Worm (Caenorhabditis elegans) whole organism, L4 larva: ENCODE measurements around the gene F35D2.3.

Experiments
- F10B5.3 ChIP-seq: sonication (generic microtip); optimal IDR thresholded peaks from 2 replicates; lab custom pipeline; 2016; ENCODE audit warnings: mild to moderate bottlenecking, missing genetic modification characterization, missing compliant biosample characterization
- F26F4.8 ChIP-seq: fragments of 200-800 bp; sonication (Bioruptor generic); conservative IDR thresholded peaks from 2 replicates; pipeline ENCODE4 v1.3.6; 2022; ENCODE audit warnings: missing genetic modification characterization, missing compliant biosample characterization
- R02D3.7 ChIP-seq: fragments of 150-350 bp; sonication (generic microtip); optimal IDR thresholded peaks from 3 replicates; lab custom pipeline; 2014; ENCODE audit warnings: missing biosample characterization, missing genetic modification characterization
- T20F7.1 ChIP-seq: fragments of 200-800 bp; sonication (Bioruptor generic); optimal IDR thresholded peaks from 2 replicates; lab custom pipeline; 2018; ENCODE audit warnings: mild to moderate bottlenecking, missing genetic modification characterization, missing compliant biosample characterization
- ZK546.5 ChIP-seq, 2 experiments: sonication (generic microtip); optimal IDR thresholded peaks; 2 replicates each; lab custom pipeline; 2017; ENCODE audit warnings: missing biosample characterization in 2 of 2, missing genetic modification characterization in 2 of 2
- ama-1 ChIP-seq: fragments of 150-350 bp; optimal IDR thresholded peaks from 2 replicates; lab custom pipeline; 2014; ENCODE audit warnings: inconsistent platforms, mixed read lengths
- attf-4 ChIP-seq: sonication (generic microtip); optimal IDR thresholded peaks from 3 replicates; lab custom pipeline; 2017; ENCODE audit warnings: missing biosample characterization, missing genetic modification characterization
- ceh-20 ChIP-seq: fragments of 200-800 bp; sonication (Bioruptor generic); IDR thresholded peaks from 2 replicates; pipeline ENCODE4 v1.3.6; 2022; ENCODE audit warnings: missing genetic modification reagents, missing genetic modification characterization, missing compliant biosample characterization
- ceh-32 ChIP-seq: sonication (generic microtip); optimal IDR thresholded peaks from 2 replicates; lab custom pipeline; 2016; ENCODE audit warnings: mild to moderate bottlenecking, missing genetic modification characterization, missing compliant biosample characterization; ENCODE audit not compliant: poor library complexity
- ceh-44 ChIP-seq: fragments of 200-800 bp; sonication (Bioruptor generic); IDR thresholded peaks from 2 replicates; pipeline ENCODE4 v1.3.6; 2022; ENCODE audit warnings: missing genetic modification reagents, missing genetic modification characterization, missing compliant biosample characterization
- cey-2 ChIP-seq: sonication (generic microtip); optimal IDR thresholded peaks from 3 replicates; lab custom pipeline; 2017; ENCODE audit warnings: missing genetic modification characterization, mild to moderate bottlenecking, missing compliant biosample characterization, antibody characterized with exemption, borderline replicate concordance; ENCODE audit not compliant: insufficient read depth
- ctbp-1 ChIP-seq: fragments of 200-800 bp; sonication (Bioruptor generic); IDR thresholded peaks from 2 replicates; pipeline ENCODE4 v1.3.6; 2022; ENCODE audit warnings: missing genetic modification reagents, missing genetic modification characterization, missing compliant biosample characterization
- daf-16 ChIP-seq, 3 experiments: sonication (generic microtip); optimal IDR thresholded peaks; 2 replicates each; lab custom pipeline; 2016 to 2017; ENCODE audit warnings: missing genetic modification characterization in 3 of 3, missing genetic modification reagents in 3 of 3, mild to moderate bottlenecking in 2 of 3, missing compliant biosample characterization in 2 of 3, missing biosample characterization in 1 of 3, moderate library complexity in 1 of 3
- daf-8 ChIP-seq: fragments of 200-800 bp; sonication (Bioruptor generic); IDR thresholded peaks from 2 replicates; pipeline ENCODE4 v1.3.6; 2022; ENCODE audit warnings: missing genetic modification characterization, missing compliant biosample characterization
- dpl-1 ChIP-seq: fragments of 150-350 bp; optimal IDR thresholded peaks from 2 replicates; lab custom pipeline; 2014; ENCODE audit warnings: missing biosample characterization, missing genetic modification reagents, missing genetic modification characterization
- dve-1 ChIP-seq: sonication (generic microtip); optimal IDR thresholded peaks from 2 replicates; lab custom pipeline; 2017; ENCODE audit warnings: antibody characterized with exemption, mild to moderate bottlenecking, missing genetic modification characterization, missing compliant biosample characterization; ENCODE audit not compliant: insufficient read depth
- hif-1 ChIP-seq, 2 experiments: sonication (generic microtip); optimal IDR thresholded peaks; 2 replicates each; lab custom pipeline; 2016 to 2017; ENCODE audit warnings: missing compliant biosample characterization in 2 of 2, missing genetic modification characterization in 2 of 2, missing genetic modification reagents in 2 of 2, missing genotype in 2 of 2, mild to moderate bottlenecking in 1 of 2
- hlh-11 ChIP-seq: fragments of 200-800 bp; sonication (Bioruptor generic); optimal IDR thresholded peaks from 2 replicates; lab custom pipeline; 2018; ENCODE audit warnings: mild to moderate bottlenecking, missing genetic modification characterization, missing compliant biosample characterization
- hlh-30 ChIP-seq: sonication (generic microtip); optimal IDR thresholded peaks from 2 replicates; lab custom pipeline; 2017; ENCODE audit warnings: antibody characterized with exemption, mild to moderate bottlenecking, missing genetic modification characterization, missing compliant biosample characterization; ENCODE audit not compliant: insufficient read depth
- lin-15B ChIP-seq: fragments of 150-350 bp; sonication (generic microtip); optimal IDR thresholded peaks from 3 replicates; lab custom pipeline; 2014; ENCODE audit warnings: missing biosample characterization, missing genetic modification characterization
- lin-38 ChIP-seq: fragments of 200-800 bp; sonication (Bioruptor generic); IDR thresholded peaks from 2 replicates; pipeline ENCODE4 v1.3.6; 2022; ENCODE audit warnings: missing genetic modification reagents, missing genetic modification characterization, missing compliant biosample characterization
- lsy-2 ChIP-seq, 2 experiments: fragments of 150-350 bp in 1 of 2; sonication (generic microtip) in 1 of 2; optimal IDR thresholded peaks; 2 replicates each; lab custom pipeline; 2014 to 2017; ENCODE audit warnings: missing biosample characterization in 2 of 2, missing genetic modification characterization in 2 of 2
- madf-9 ChIP-seq: fragments of 200-800 bp; sonication (Bioruptor generic); conservative IDR thresholded peaks from 2 replicates; pipeline ENCODE4 v1.3.6; 2022; ENCODE audit warnings: missing genetic modification reagents, missing genetic modification characterization, missing compliant biosample characterization
- mep-1 ChIP-seq: fragments of 150-350 bp; sonication (generic microtip); optimal IDR thresholded peaks from 3 replicates; lab custom pipeline; 2014; ENCODE audit warnings: missing biosample characterization, missing genetic modification characterization
- mes-2 ChIP-seq: sonication (generic microtip); optimal IDR thresholded peaks from 2 replicates; lab custom pipeline; 2016; ENCODE audit warnings: missing genotype, mild to moderate bottlenecking, missing genetic modification characterization, missing compliant biosample characterization; ENCODE audit not compliant: poor library complexity, severe bottlenecking
- mxl-3 ChIP-seq: fragments of 200-800 bp; sonication (Bioruptor generic); optimal IDR thresholded peaks from 2 replicates; lab custom pipeline; 2018; ENCODE audit warnings: mild to moderate bottlenecking, missing genetic modification characterization, missing compliant biosample characterization
- nhr-102 ChIP-seq: sonication (generic microtip); optimal IDR thresholded peaks from 2 replicates; lab custom pipeline; 2016; ENCODE audit warnings: mild to moderate bottlenecking, missing genetic modification characterization, moderate library complexity, missing compliant biosample characterization
- nhr-11 ChIP-seq: fragments of 150-350 bp; optimal IDR thresholded peaks from 2 replicates; lab custom pipeline; 2014; ENCODE audit warnings: missing biosample characterization, missing genetic modification characterization
- nhr-28 ChIP-seq: fragments of 150-350 bp; optimal IDR thresholded peaks from 2 replicates; lab custom pipeline; 2014; ENCODE audit warnings: missing biosample characterization, missing genetic modification characterization
- nhr-41 ChIP-seq: fragments of 200-800 bp; sonication (Bioruptor generic); IDR thresholded peaks from 2 replicates; pipeline ENCODE4 v1.3.6; 2022; ENCODE audit warnings: missing genetic modification reagents, missing genetic modification characterization, missing compliant biosample characterization
- nhr-77 ChIP-seq: fragments of 150-350 bp; optimal IDR thresholded peaks from 2 replicates; lab custom pipeline; 2014; ENCODE audit warnings: missing biosample characterization, missing genetic modification characterization
- pqm-1 ChIP-seq: sonication (generic microtip); optimal IDR thresholded peaks from 2 replicates; lab custom pipeline; 2017; ENCODE audit warnings: missing biosample characterization, missing genetic modification characterization
- rbr-2 ChIP-seq: sonication (generic microtip); optimal IDR thresholded peaks from 2 replicates; lab custom pipeline; 2016; ENCODE audit warnings: missing genotype, missing genetic modification characterization, missing compliant biosample characterization
- sdz-12 ChIP-seq: fragments of 200-800 bp; sonication (Bioruptor generic); optimal IDR thresholded peaks from 2 replicates; lab custom pipeline; 2018; ENCODE audit warnings: mild to moderate bottlenecking, missing genetic modification characterization, missing compliant biosample characterization
- unc-130 ChIP-seq: sonication (generic microtip); optimal IDR thresholded peaks from 2 replicates; lab custom pipeline; 2016; ENCODE audit warnings: missing genetic modification reagents, missing genetic modification characterization, missing compliant biosample characterization
- zip-11 ChIP-seq: fragments of 200-800 bp; sonication (Bioruptor generic); IDR thresholded peaks from 2 replicates; pipeline ENCODE4 v1.3.6; 2022; ENCODE audit warnings: missing genetic modification characterization, missing compliant biosample characterization
- ztf-11 ChIP-seq: fragments of 150-350 bp; optimal IDR thresholded peaks from 2 replicates; lab custom pipeline; 2014; ENCODE audit warnings: missing biosample characterization, missing genetic modification characterization
- ztf-7 ChIP-seq: fragments of 150-350 bp; optimal IDR thresholded peaks from 2 replicates; lab custom pipeline; 2014; ENCODE audit warnings: missing biosample characterization, missing genetic modification characterization

F35D2.3 gene

DNA sequence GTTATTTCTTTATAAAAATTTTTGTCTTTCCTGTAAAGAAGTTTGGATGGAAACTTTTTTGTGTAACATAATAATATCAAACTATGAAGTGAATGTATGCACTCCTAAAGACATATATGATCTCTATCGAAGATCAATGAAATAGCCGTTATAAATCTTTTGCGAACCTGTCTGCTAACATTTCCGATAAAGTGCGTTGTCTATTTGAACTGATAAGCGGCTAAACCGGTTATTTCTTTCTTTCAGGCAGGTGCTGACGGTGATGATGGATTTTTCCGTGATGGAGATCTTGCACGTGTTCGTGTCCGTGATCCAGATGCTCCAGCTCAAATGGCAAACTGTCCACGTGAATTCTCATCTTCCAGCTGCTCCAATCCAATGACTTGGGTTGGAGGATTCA, 38.9 kb upstream of the F35D2.3 start:
- TF ChIP-seq nhr-102 (tag; lab: Kevin White, UChicago) (no peak), daf-8 (no peak), pqm-1 (tag; lab: Kevin White, UChicago) (no peak), hlh-30 (peak; percentile 27), hlh-11 (peak; percentile 8)

ce11 chrII:7534369-7534768, 36.0 kb upstream of the F35D2.3 start, which contains the start of gene wrt-10:
wrt-10 (minus strand) TSS chrII:7534563.
- TF ChIP-seq madf-9 (GFP tag; lab: Robert Waterston, UW) (no peak), nhr-41 (GFP tag; lab: Robert Waterston, UW) (no peak), lin-38 (GFP tag; lab: Robert Waterston, UW) (no peak), zip-11 (GFP tag; lab: Robert Waterston, UW) (no peak), attf-4 (tag; lab: Kevin White, UChicago) (no peak), ama-1 (lab: Kevin White, UChicago) (no peak), ctbp-1 (no peak), F26F4.8 (GFP tag; lab: Robert Waterston, UW) (no peak), ZK546.5 (tag; optimal IDR thresholded peaks at IDR 0.05; lab: Kevin White, UChicago) (no peak), ceh-20 (GFP tag; lab: Robert Waterston, UW) (no peak), R02D3.7 (tag; lab: Kevin White, UChicago) (no peak), mxl-3 (no peak), sdz-12 (no peak), hlh-30 (no peak), ztf-11 (no peak), nhr-11 (tag; lab: Kevin White, UChicago) (no peak), hif-1 (tag; optimal IDR thresholded peaks at IDR 0.05; lab: Kevin White, UChicago) (no peak), lin-15B (no peak), cey-2 (tag; lab: Kevin White, UChicago) (no peak)

- TF ChIP-seq ztf-7 (tag; lab: Kevin White, UChicago) (no peak), hlh-11 (peak; percentile 6), sdz-12 (no peak), pqm-1 (tag; lab: Kevin White, UChicago) (peak; percentile 58), dve-1 (tag; lab: Kevin White, UChicago) (peak; percentile 30), daf-16 (GFP tag; optimal IDR thresholded peaks at IDR 0.05; lab: Kevin White, UChicago) (no peak), daf-16 (tag; optimal IDR thresholded peaks at IDR 0.05; lab: Kevin White, UChicago) (peak; percentile 5)
These were observed 35.5 kb upstream of the F35D2.3 start, which contains the start of gene ZK1290.13 for ce11 chrII:7534934-7535333. ZK1290.13 (plus strand) TSS chrII:7535006.

DNA sequence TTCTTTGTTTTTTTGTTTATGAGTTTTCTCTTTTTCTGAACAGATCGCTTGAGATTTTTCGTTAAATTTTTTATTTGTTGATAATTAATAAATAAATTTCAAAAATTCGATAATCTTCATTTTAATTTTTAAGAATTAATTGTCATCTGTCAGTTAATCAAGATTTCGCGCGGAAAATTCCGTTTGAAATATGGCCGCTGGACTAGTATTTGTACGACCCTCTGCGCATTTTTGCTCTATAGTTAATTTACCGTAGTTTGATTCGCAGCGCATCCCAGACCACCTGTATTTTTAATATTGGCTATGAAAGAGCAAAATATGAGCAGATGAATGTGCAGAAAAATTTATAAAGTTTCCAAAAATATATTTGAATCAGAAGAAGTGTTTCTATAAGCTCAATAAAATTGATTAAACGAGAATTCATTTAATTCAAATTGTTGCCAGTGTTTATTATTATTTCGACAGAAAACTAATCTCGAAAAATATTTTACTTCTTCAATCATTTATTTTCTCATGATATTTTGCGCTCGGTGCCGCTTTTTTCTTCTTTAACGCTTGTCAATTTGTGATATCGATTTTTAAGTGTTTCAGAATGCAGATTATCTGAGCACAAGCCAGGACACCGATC, 32.7 kb upstream of the F35D2.3 start, which contains the start of gene nfi-1:
Gene nfi-1 (plus strand): TSS at position 578 of the 628 bp plus-strand sequence.
- TF ChIP-seq mes-2 (tag; lab: Kevin White, UChicago), result peak; percentile 93
- peak; percentile 19 for TF ChIP-seq nhr-77
- no peak for TF ChIP-seq F10B5.3 (tag; lab: Kevin White, UChicago)
- peak; percentile 32 for TF ChIP-seq dve-1 (tag; lab: Kevin White, UChicago)
- peak; percentile 43 for TF ChIP-seq mep-1
- TF ChIP-seq T20F7.1, result peak; percentile 42
- TF ChIP-seq hif-1 (tag; optimal IDR thresholded peaks at IDR 0.05; lab: Kevin White, UChicago), result peak in 1 of 2 experiments; percentile 66
- TF ChIP-seq lin-38 (GFP tag; lab: Robert Waterston, UW), result peak; percentile 66
- TF ChIP-seq unc-130 (GFP tag; lab: Kevin White, UChicago), result peak; percentile 65
- TF ChIP-seq rbr-2 (tag; lab: Kevin White, UChicago), result peak; percentile 8
- TF ChIP-seq ama-1 (lab: Kevin White, UChicago), result no peak
- peak; percentile 36 for TF ChIP-seq hlh-11
- no peak for TF ChIP-seq ceh-32 (tag; lab: Kevin White, UChicago)
- peak in 1 of 2 experiments; percentile 95 for TF ChIP-seq lsy-2 (tag; optimal IDR thresholded peaks at IDR 0.05; lab: Kevin White, UChicago)
- peak; percentile 41 for TF ChIP-seq nhr-28
- peak; percentile 78 for TF ChIP-seq dpl-1 (GFP tag; lab: Kevin White, UChicago)
- TF ChIP-seq ceh-44 (GFP tag; lab: Robert Waterston, UW), result no peak
